Worm (Caenorhabditis elegans) whole organism, early embryonic: ENCODE measurements around the gene marc-2.

Experiments used
- B0310.2 ChIP-seq: sonication (generic microtip); optimal IDR thresholded peaks from 2 replicates; lab custom pipeline; 2016; ENCODE audit warnings: mild to moderate bottlenecking, missing genetic modification characterization, missing compliant biosample characterization
- F13C5.2 ChIP-seq: sonication (generic microtip); optimal IDR thresholded peaks from 2 replicates; lab custom pipeline; 2017; ENCODE audit warnings: mild to moderate bottlenecking, missing genetic modification characterization, inconsistent platforms, missing compliant biosample characterization
- aly-1 ChIP-seq: sonication (generic microtip); optimal IDR thresholded peaks from 2 replicates; lab custom pipeline; 2016; ENCODE audit warnings: missing genetic modification characterization, missing compliant biosample characterization
- ama-1 ChIP-seq: fragments of 150-350 bp; optimal IDR thresholded peaks from 2 replicates; lab custom pipeline; 2014
- ceh-13 ChIP-seq: fragments of 200-800 bp; sonication (Bioruptor generic); optimal IDR thresholded peaks from 2 replicates; lab custom pipeline; 2018; ENCODE audit warnings: mild to moderate bottlenecking, missing genetic modification characterization, missing compliant biosample characterization
- ceh-36 ChIP-seq: sonication (generic microtip); optimal IDR thresholded peaks from 2 replicates; lab custom pipeline; 2016; ENCODE audit warnings: missing genetic modification characterization, inconsistent platforms, missing compliant biosample characterization
- ets-7 ChIP-seq: sonication (generic microtip); optimal IDR thresholded peaks from 2 replicates; lab custom pipeline; 2016; ENCODE audit warnings: missing genotype, missing genetic modification characterization, missing compliant biosample characterization
- flt-1 ChIP-seq: fragments of 200-800 bp; sonication (Bioruptor generic); IDR thresholded peaks from 2 replicates; pipeline ENCODE4 v1.3.6; 2022; ENCODE audit warnings: missing genetic modification characterization, missing compliant biosample characterization
- hmbx-1 ChIP-seq: sonication (generic microtip); optimal IDR thresholded peaks from 2 replicates; lab custom pipeline; 2016; ENCODE audit warnings: mild to moderate bottlenecking, missing genetic modification characterization, missing compliant biosample characterization
- hmg-4 ChIP-seq: fragments of 200-800 bp; sonication (Bioruptor generic); optimal IDR thresholded peaks from 2 replicates; lab custom pipeline; 2018; ENCODE audit warnings: mild to moderate bottlenecking, missing genetic modification characterization, missing compliant biosample characterization
- scrt-1 ChIP-seq: fragments of 200-800 bp; sonication (Bioruptor generic); IDR thresholded peaks from 2 replicates; pipeline ENCODE4 v1.3.6; 2022; ENCODE audit warnings: missing genetic modification characterization, missing compliant biosample characterization
- sea-1 ChIP-seq: fragments of 200-800 bp; sonication (Bioruptor generic); conservative IDR thresholded peaks from 2 replicates; pipeline ENCODE4 v1.3.6; 2022; ENCODE audit warnings: missing genetic modification characterization, missing compliant biosample characterization
- tbx-11 ChIP-seq: fragments of 200-800 bp; sonication (Bioruptor generic); IDR thresholded peaks from 2 replicates; pipeline ENCODE4 v1.3.6; 2022; ENCODE audit warnings: missing genetic modification characterization, missing compliant biosample characterization
- tbx-37 ChIP-seq: fragments of 200-800 bp; sonication (Bioruptor generic); conservative IDR thresholded peaks from 2 replicates; pipeline ENCODE4 v1.3.6; 2022; ENCODE audit warnings: missing genetic modification reagents, missing genetic modification characterization, missing compliant biosample characterization

DNA sequence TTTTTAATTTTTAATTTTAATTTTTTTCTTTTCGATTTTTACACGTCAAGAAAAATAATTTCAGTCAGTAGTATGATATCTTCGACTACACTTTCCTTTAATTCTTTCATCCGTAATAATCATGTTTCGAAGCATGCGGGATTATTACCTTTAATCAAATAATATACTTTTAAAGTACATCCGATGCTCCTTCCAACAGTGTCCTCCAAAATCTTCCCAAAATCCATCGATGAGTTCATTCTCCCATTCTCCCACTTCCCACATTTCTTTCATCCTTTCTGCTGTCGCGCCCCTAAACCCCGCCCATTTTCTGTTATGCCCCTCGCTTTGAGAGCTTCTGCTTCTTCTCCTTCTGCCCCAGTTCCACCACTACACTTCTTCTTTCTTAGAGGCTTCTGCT lies 33.9 kb upstream of the marc-2 start, which contains the start of gene lgc-57:
- TF ChIP-seq ama-1 (lab: Kevin White, UChicago) = no peak
- TF ChIP-seq aly-1 (tag; lab: Kevin White, UChicago) = no peak
- no peak for TF ChIP-seq sea-1 (GFP tag; lab: Robert Waterston, UW)
- no peak for TF ChIP-seq ceh-36 (tag; lab: Kevin White, UChicago)
- no peak for TF ChIP-seq hmg-4
- no peak for TF ChIP-seq ets-7 (tag; lab: Kevin White, UChicago)
- no peak for TF ChIP-seq hmbx-1 (tag; lab: Kevin White, UChicago)
- no peak for TF ChIP-seq flt-1 (GFP tag; lab: Robert Waterston, UW)
- TF ChIP-seq tbx-11 (GFP tag; lab: Robert Waterston, UW) = no peak
- TF ChIP-seq scrt-1 (GFP tag; lab: Robert Waterston, UW) = no peak
- no peak for TF ChIP-seq ceh-13 (GFP tag; lab: Kevin White, UChicago)
- no peak for TF ChIP-seq B0310.2 (tag; lab: Kevin White, UChicago)
- no peak for TF ChIP-seq tbx-37 (GFP tag; lab: Robert Waterston, UW)
- TF ChIP-seq F13C5.2 (tag; lab: Kevin White, UChicago) = no peak
